Worm (Caenorhabditis elegans) whole organism, mixed stage, embryonic: ENCODE results near the gene hsp-12.2.

Experiments
- M03D4.4 ChIP-seq: sonication (generic microtip); optimal IDR thresholded peaks from 2 replicates; lab custom pipeline; 2017; ENCODE audit warnings: mild to moderate bottlenecking, missing genetic modification characterization, missing compliant biosample characterization
- bed-3 ChIP-seq: fragments of 200-800 bp; sonication (Bioruptor generic); optimal IDR thresholded peaks from 3 replicates; lab custom pipeline; 2018; ENCODE audit warnings: mild to moderate bottlenecking, missing genetic modification characterization, moderate library complexity, missing compliant biosample characterization
- blmp-1 ChIP-seq: fragments of 150-350 bp; optimal IDR thresholded peaks from 2 replicates; lab custom pipeline; 2014; ENCODE audit warnings: missing biosample characterization, missing genetic modification characterization
- ceh-39 ChIP-seq: fragments of 150-350 bp; optimal IDR thresholded peaks from 2 replicates; lab custom pipeline; 2014; ENCODE audit warnings: missing biosample characterization, missing genetic modification characterization
- ceh-43 ChIP-seq: fragments of 200-800 bp; sonication (Bioruptor generic); optimal IDR thresholded peaks from 2 replicates; lab custom pipeline; 2018; ENCODE audit warnings: mild to moderate bottlenecking, missing genetic modification characterization, moderate library complexity, missing compliant biosample characterization
- ceh-83 ChIP-seq: fragments of 200-800 bp; sonication (Bioruptor generic); optimal IDR thresholded peaks from 2 replicates; lab custom pipeline; 2018; ENCODE audit warnings: mild to moderate bottlenecking, missing genetic modification characterization, missing compliant biosample characterization
- ces-1 ChIP-seq: fragments of 150-350 bp; optimal IDR thresholded peaks from 2 replicates; lab custom pipeline; 2014; ENCODE audit warnings: missing biosample characterization, missing genetic modification reagents, missing genetic modification characterization
- cnd-1 ChIP-seq: fragments of 200-800 bp; sonication (Bioruptor generic); optimal IDR thresholded peaks from 2 replicates; lab custom pipeline; 2018; ENCODE audit warnings: mild to moderate bottlenecking, missing genetic modification characterization, missing compliant biosample characterization
- drap-1 ChIP-seq: fragments of 200-800 bp; sonication (Bioruptor generic); optimal IDR thresholded peaks from 3 replicates; lab custom pipeline; 2018; ENCODE audit warnings: mild to moderate bottlenecking, missing genetic modification characterization, missing compliant biosample characterization
- elt-1 ChIP-seq: sonication (generic microtip); optimal IDR thresholded peaks from 2 replicates; lab custom pipeline; 2017; ENCODE audit warnings: missing genetic modification characterization, mild to moderate bottlenecking, missing compliant biosample characterization, antibody characterized with exemption, moderate library complexity, borderline replicate concordance; ENCODE audit not compliant: insufficient read depth
- elt-3 ChIP-seq: fragments of 150-350 bp; optimal IDR thresholded peaks from 2 replicates; lab custom pipeline; 2014; ENCODE audit warnings: missing biosample characterization, missing genetic modification characterization
- flh-1 ChIP-seq: fragments of 200-800 bp; sonication (Bioruptor generic); optimal IDR thresholded peaks from 2 replicates; lab custom pipeline; 2018; ENCODE audit warnings: mild to moderate bottlenecking, missing genetic modification characterization, moderate library complexity, missing compliant biosample characterization
- ham-2 ChIP-seq: fragments of 200-800 bp; sonication (Bioruptor generic); optimal IDR thresholded peaks from 2 replicates; lab custom pipeline; 2018; ENCODE audit warnings: mild to moderate bottlenecking, missing genetic modification characterization, missing compliant biosample characterization
- hlh-1 ChIP-seq: fragments of 150-350 bp; optimal IDR thresholded peaks from 2 replicates; lab custom pipeline; 2014; ENCODE audit warnings: missing biosample characterization, missing genetic modification reagents, missing genetic modification characterization
- lin-13 ChIP-seq: fragments of 150-350 bp; optimal IDR thresholded peaks from 2 replicates; lab custom pipeline; 2014; ENCODE audit warnings: missing biosample characterization, missing genetic modification characterization
- lin-32 ChIP-seq: fragments of 200-800 bp; sonication (Bioruptor generic); optimal IDR thresholded peaks from 2 replicates; lab custom pipeline; 2018; ENCODE audit warnings: mild to moderate bottlenecking, missing genetic modification characterization, missing compliant biosample characterization
- lsy-2 ChIP-seq: fragments of 150-350 bp; optimal IDR thresholded peaks from 2 replicates; lab custom pipeline; 2014; ENCODE audit warnings: missing biosample characterization, missing genetic modification characterization
- mab-5 ChIP-seq: fragments of 150-350 bp; optimal IDR thresholded peaks from 2 replicates; lab custom pipeline; 2014; ENCODE audit warnings: missing biosample characterization, missing genetic modification characterization
- mep-1 ChIP-seq: fragments of 150-350 bp; optimal IDR thresholded peaks from 2 replicates; lab custom pipeline; 2017; ENCODE audit warnings: missing biosample characterization, missing genetic modification reagents, missing genetic modification characterization, inconsistent platforms
- mls-2 ChIP-seq: sonication (generic microtip); optimal IDR thresholded peaks from 2 replicates; lab custom pipeline; 2016; ENCODE audit warnings: mild to moderate bottlenecking, missing genetic modification characterization, moderate library complexity, missing compliant biosample characterization
- nhr-12 ChIP-seq: fragments of 150-350 bp; optimal IDR thresholded peaks from 2 replicates; lab custom pipeline; 2014; ENCODE audit warnings: missing biosample characterization, missing genetic modification characterization
- nhr-2 ChIP-seq: fragments of 150-350 bp; optimal IDR thresholded peaks from 2 replicates; lab custom pipeline; 2014; ENCODE audit warnings: missing biosample characterization, missing genetic modification characterization
- nhr-237 ChIP-seq: fragments of 150-350 bp; optimal IDR thresholded peaks from 2 replicates; lab custom pipeline; 2014; ENCODE audit warnings: missing biosample characterization, missing genetic modification characterization
- nhr-28 ChIP-seq: fragments of 150-350 bp; optimal IDR thresholded peaks from 2 replicates; lab custom pipeline; 2014; ENCODE audit warnings: missing biosample characterization, missing genetic modification characterization
- nhr-76 ChIP-seq: sonication (generic microtip); optimal IDR thresholded peaks from 2 replicates; lab custom pipeline; 2017; ENCODE audit warnings: missing biosample characterization, missing genetic modification characterization
- sem-2 ChIP-seq: fragments of 200-800 bp; sonication (Bioruptor generic); optimal IDR thresholded peaks from 2 replicates; lab custom pipeline; 2018; ENCODE audit warnings: mild to moderate bottlenecking, missing genetic modification characterization, missing compliant biosample characterization
- snpc-4 ChIP-seq: fragments of 150-350 bp; optimal IDR thresholded peaks from 2 replicates; lab custom pipeline; 2014; ENCODE audit warnings: missing biosample characterization, missing genetic modification characterization
- sptf-1 ChIP-seq: sonication (generic microtip); optimal IDR thresholded peaks from 2 replicates; lab custom pipeline; 2017; ENCODE audit warnings: mild to moderate bottlenecking, missing genetic modification characterization, moderate library complexity, missing compliant biosample characterization
- tbx-8 ChIP-seq: fragments of 200-800 bp; sonication (Bioruptor generic); optimal IDR thresholded peaks from 2 replicates; lab custom pipeline; 2018; ENCODE audit warnings: mild to moderate bottlenecking, missing genetic modification characterization, moderate library complexity, missing compliant biosample characterization
- unc-120 ChIP-seq: sonication (generic microtip); optimal IDR thresholded peaks from 2 replicates; lab custom pipeline; 2017; ENCODE audit warnings: missing genetic modification characterization, missing compliant biosample characterization; ENCODE audit not compliant: poor library complexity, severe bottlenecking
- zip-8 ChIP-seq: fragments of 150-350 bp; optimal IDR thresholded peaks from 2 replicates; lab custom pipeline; 2014; ENCODE audit warnings: missing biosample characterization, missing genetic modification characterization
- ztf-11 ChIP-seq: fragments of 150-350 bp; optimal IDR thresholded peaks from 2 replicates; lab custom pipeline; 2014; ENCODE audit warnings: missing biosample characterization, missing genetic modification characterization

The hsp-12.2 gene

DNA sequence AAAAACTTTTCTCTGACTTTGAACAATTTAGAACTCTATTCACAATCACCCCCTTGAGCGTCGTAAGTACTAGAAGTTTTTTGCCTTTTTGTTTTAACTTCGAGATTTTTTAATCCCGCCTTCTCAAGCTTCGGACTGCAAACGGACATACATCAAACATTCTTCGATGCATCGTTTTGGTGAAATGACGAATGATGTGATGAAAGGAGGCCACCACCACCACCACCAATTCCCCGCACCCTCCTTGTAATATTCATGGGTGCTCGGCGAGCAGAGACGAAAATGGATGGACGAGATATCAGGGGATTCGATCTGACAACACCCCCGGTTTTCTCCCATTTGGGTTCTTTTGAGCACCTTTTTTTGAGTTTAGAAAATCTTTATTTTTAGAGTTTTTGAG lies 8.1 kb downstream of the hsp-12.2 start:
- TF ChIP-seq bed-3 (GFP tag; lab: Kevin White, UChicago): no peak
- no peak for TF ChIP-seq lin-13 (tag; lab: Kevin White, UChicago)
- no peak for TF ChIP-seq sem-2
- TF ChIP-seq lsy-2 (tag; lab: Kevin White, UChicago): no peak
- TF ChIP-seq ces-1 (GFP tag; lab: Kevin White, UChicago): no peak
- TF ChIP-seq ceh-83: no peak
- TF ChIP-seq hlh-1 (tag; lab: Kevin White, UChicago): no peak
- TF ChIP-seq nhr-12 (tag; lab: Kevin White, UChicago): no peak
- TF ChIP-seq mab-5 (tag; lab: Kevin White, UChicago): no peak
- TF ChIP-seq mep-1 (tag; lab: Kevin White, UChicago): no peak
- TF ChIP-seq lin-32 (GFP tag; lab: Kevin White, UChicago): no peak
- TF ChIP-seq M03D4.4 (tag; lab: Kevin White, UChicago): no peak
- no peak for TF ChIP-seq drap-1
- TF ChIP-seq blmp-1: no peak
- TF ChIP-seq elt-3: no peak
- no peak for TF ChIP-seq ceh-43 (GFP tag; lab: Kevin White, UChicago)
- no peak for TF ChIP-seq mls-2
- TF ChIP-seq tbx-8 (GFP tag; lab: Kevin White, UChicago): no peak
- no peak for TF ChIP-seq zip-8 (tag; lab: Kevin White, UChicago)
- no peak for TF ChIP-seq ham-2 (GFP tag; lab: Kevin White, UChicago)

DNA sequence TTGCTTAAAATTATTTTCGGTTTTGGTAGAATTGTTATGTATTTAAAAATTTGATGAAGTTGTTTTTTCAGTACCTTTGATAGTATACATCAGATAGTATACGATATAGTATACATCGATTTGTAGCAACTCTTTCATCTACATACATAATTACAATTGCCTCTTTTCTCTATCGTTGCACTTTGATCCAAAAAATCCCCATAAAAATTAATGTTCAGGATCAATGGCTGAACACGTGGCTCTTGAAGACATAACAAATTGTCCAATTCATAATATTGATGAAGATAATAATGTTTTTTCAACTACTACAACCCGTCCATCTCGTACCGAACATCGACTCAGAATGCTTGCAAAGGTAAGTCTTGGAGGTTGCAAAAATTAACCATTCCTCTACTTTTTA lies 10.9 kb downstream of the hsp-12.2 start, which contains the start of gene D2007.2:
Gene D2007.2 (plus strand): TSS at position 213 of the 400 bp plus-strand sequence.
- TF ChIP-seq lin-13 (tag; lab: Kevin White, UChicago): no peak
- no peak for TF ChIP-seq lsy-2 (tag; lab: Kevin White, UChicago)
- TF ChIP-seq zip-8 (tag; lab: Kevin White, UChicago): no peak
- no peak for TF ChIP-seq ceh-39 (tag; lab: Kevin White, UChicago)
- no peak for TF ChIP-seq flh-1 (GFP tag; lab: Kevin White, UChicago)
- no peak for TF ChIP-seq sptf-1 (tag; lab: Kevin White, UChicago)
- TF ChIP-seq ces-1 (GFP tag; lab: Kevin White, UChicago): no peak
- TF ChIP-seq M03D4.4 (tag; lab: Kevin White, UChicago): no peak
- TF ChIP-seq tbx-8 (GFP tag; lab: Kevin White, UChicago): no peak
- TF ChIP-seq unc-120 (tag; lab: Kevin White, UChicago): no peak
- no peak for TF ChIP-seq sem-2
- TF ChIP-seq nhr-2: no peak
- no peak for TF ChIP-seq nhr-237 (tag; lab: Kevin White, UChicago)
- no peak for TF ChIP-seq cnd-1 (tag; lab: Kevin White, UChicago)
- no peak for TF ChIP-seq ceh-83

DNA sequence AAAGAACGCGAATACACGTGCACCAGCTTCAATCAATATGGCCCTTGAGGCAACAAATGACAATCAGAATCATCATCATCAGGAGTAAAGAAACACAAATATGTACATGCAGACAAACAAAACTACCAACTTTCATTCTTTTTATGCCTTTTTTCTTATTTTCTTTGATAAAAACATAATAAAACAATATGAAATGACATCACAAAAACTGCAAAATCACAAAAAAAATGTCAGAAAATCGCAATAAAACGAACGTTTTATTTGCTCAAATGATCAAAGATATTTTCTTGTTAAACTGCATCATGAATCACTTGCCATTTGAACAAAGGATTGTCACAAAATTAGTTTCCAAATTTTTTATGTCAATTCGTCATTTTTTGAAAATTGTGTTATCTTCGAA lies 16.5 kb downstream of the hsp-12.2 start:
- no peak for TF ChIP-seq bed-3 (GFP tag; lab: Kevin White, UChicago)
- no peak for TF ChIP-seq snpc-4 (tag; lab: Kevin White, UChicago)
- TF ChIP-seq ztf-11 (tag; lab: Kevin White, UChicago): no peak
- no peak for TF ChIP-seq lin-32 (GFP tag; lab: Kevin White, UChicago)
- TF ChIP-seq tbx-8 (GFP tag; lab: Kevin White, UChicago): no peak
- TF ChIP-seq ceh-39 (tag; lab: Kevin White, UChicago): no peak
- TF ChIP-seq zip-8 (tag; lab: Kevin White, UChicago): no peak
- TF ChIP-seq blmp-1: no peak
- TF ChIP-seq, all 35 proteins: peak for 0

DNA sequence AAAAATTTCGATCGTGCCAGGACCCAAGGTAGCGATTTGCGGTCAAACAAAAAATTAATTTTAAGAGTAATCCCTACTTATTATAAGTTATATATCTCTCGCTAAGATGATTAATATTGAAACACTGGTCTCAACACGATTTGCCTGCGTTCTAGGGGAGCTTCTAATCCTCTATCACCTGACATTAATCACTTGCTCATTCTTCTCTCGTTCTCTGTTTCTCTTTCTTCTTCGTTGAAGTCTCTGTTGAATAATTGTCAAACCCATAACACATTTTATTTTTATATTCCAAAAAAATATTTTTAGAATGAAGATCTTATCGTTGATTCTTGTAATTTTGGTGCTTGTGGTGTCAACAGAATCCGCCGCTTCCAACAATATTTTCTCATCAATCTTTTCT lies 17.3 kb downstream of the hsp-12.2 start, which contains the start of gene D2007.1:
Gene D2007.1 (plus strand): TSS at position 301 of the 400 bp plus-strand sequence.
- TF ChIP-seq ceh-43 (GFP tag; lab: Kevin White, UChicago) (no peak), hlh-1 (tag; lab: Kevin White, UChicago) (no peak), mls-2 (no peak), drap-1 (no peak), ceh-83 (no peak), cnd-1 (tag; lab: Kevin White, UChicago) (no peak), sem-2 (no peak), nhr-28 (no peak), ham-2 (GFP tag; lab: Kevin White, UChicago) (no peak), nhr-76 (no peak), nhr-12 (tag; lab: Kevin White, UChicago) (no peak), lin-32 (GFP tag; lab: Kevin White, UChicago) (no peak), elt-1 (tag; lab: Kevin White, UChicago) (no peak), tbx-8 (GFP tag; lab: Kevin White, UChicago) (no peak), ztf-11 (tag; lab: Kevin White, UChicago) (no peak), snpc-4 (tag; lab: Kevin White, UChicago) (no peak), lin-13 (tag; lab: Kevin White, UChicago) (no peak), zip-8 (tag; lab: Kevin White, UChicago) (no peak)
- TF ChIP-seq, all 35 proteins: peak for 0
